Worm (Caenorhabditis elegans) whole organism, L2 larva: ENCODE results near the gene sru-1.

Experiments used
- C34F6.9 ChIP-seq: fragments of 150-350 bp; optimal IDR thresholded peaks from 2 replicates; lab custom pipeline; 2014; ENCODE audit warnings: missing biosample characterization, missing genetic modification characterization
- F13H6.1 ChIP-seq: sonication (generic microtip); optimal IDR thresholded peaks from 2 replicates; lab custom pipeline; 2016; ENCODE audit warnings: missing genetic modification characterization, missing compliant biosample characterization
- R02D3.7 ChIP-seq: fragments of 150-350 bp; optimal IDR thresholded peaks from 2 replicates; lab custom pipeline; 2014; ENCODE audit warnings: missing biosample characterization, missing genetic modification characterization
- ZK546.5 ChIP-seq: sonication (generic microtip); optimal IDR thresholded peaks from 2 replicates; lab custom pipeline; 2017; ENCODE audit warnings: missing biosample characterization, missing genetic modification characterization
- alr-1 ChIP-seq: fragments of 150-350 bp; optimal IDR thresholded peaks from 2 replicates; lab custom pipeline; 2014; ENCODE audit warnings: missing biosample characterization, missing genetic modification characterization
- aly-2 ChIP-seq: fragments of 150-350 bp; optimal IDR thresholded peaks from 2 replicates; lab custom pipeline; 2014; ENCODE audit warnings: missing biosample characterization, missing genetic modification characterization
- ama-1 ChIP-seq: fragments of 150-350 bp; optimal IDR thresholded peaks from 2 replicates; lab custom pipeline; 2018; ENCODE audit warnings: inconsistent platforms
- ceh-16 ChIP-seq: fragments of 150-350 bp; optimal IDR thresholded peaks from 2 replicates; lab custom pipeline; 2014; ENCODE audit warnings: missing biosample characterization, missing genetic modification characterization
- ceh-82 ChIP-seq: fragments of 150-350 bp; optimal IDR thresholded peaks from 2 replicates; lab custom pipeline; 2014; ENCODE audit warnings: missing biosample characterization, missing genetic modification characterization
- crh-2 ChIP-seq: sonication (generic microtip); optimal IDR thresholded peaks from 2 replicates; lab custom pipeline; 2017; ENCODE audit warnings: missing biosample characterization, missing genetic modification characterization
- elt-1 ChIP-seq: fragments of 150-350 bp; optimal IDR thresholded peaks from 2 replicates; lab custom pipeline; 2014; ENCODE audit warnings: missing biosample characterization, missing genetic modification characterization
- elt-3 ChIP-seq: sonication (generic microtip); optimal IDR thresholded peaks from 2 replicates; lab custom pipeline; 2017; ENCODE audit warnings: missing biosample characterization, missing genetic modification characterization
- fos-1 ChIP-seq: fragments of 150-350 bp; optimal IDR thresholded peaks from 2 replicates; lab custom pipeline; 2014; ENCODE audit warnings: missing biosample characterization, missing genetic modification characterization
- gmeb-1 ChIP-seq: fragments of 150-350 bp; optimal IDR thresholded peaks from 2 replicates; lab custom pipeline; 2014; ENCODE audit warnings: missing biosample characterization, missing genetic modification characterization
- lin-11 ChIP-seq: fragments of 150-350 bp; sonication (generic microtip); optimal IDR thresholded peaks from 2 replicates; lab custom pipeline; 2014; ENCODE audit warnings: missing biosample characterization, missing genetic modification characterization, inconsistent platforms, mixed read lengths
- lin-13 ChIP-seq: fragments of 150-350 bp; optimal IDR thresholded peaks from 2 replicates; lab custom pipeline; 2014; ENCODE audit warnings: missing biosample characterization, missing genetic modification reagents, missing genetic modification characterization
- lin-39 ChIP-seq: fragments of 150-350 bp; optimal IDR thresholded peaks from 2 replicates; lab custom pipeline; 2014; ENCODE audit warnings: missing biosample characterization, missing genetic modification reagents, missing genetic modification characterization
- lsy-2 ChIP-seq, 2 experiments: fragments of 150-350 bp in 1 of 2; sonication (generic microtip) in 1 of 2; optimal IDR thresholded peaks; 2 replicates each; lab custom pipeline; 2014 to 2017; ENCODE audit warnings: missing biosample characterization in 2 of 2, missing genetic modification characterization in 2 of 2
- mab-5 ChIP-seq: fragments of 150-350 bp; optimal IDR thresholded peaks from 2 replicates; lab custom pipeline; 2014; ENCODE audit warnings: missing biosample characterization, missing genetic modification characterization
- mbf-1 ChIP-seq: sonication (generic microtip); optimal IDR thresholded peaks from 2 replicates; lab custom pipeline; 2017; ENCODE audit warnings: missing biosample characterization, missing genetic modification characterization
- nhr-10 ChIP-seq: sonication (generic microtip); optimal IDR thresholded peaks from 2 replicates; lab custom pipeline; 2017; ENCODE audit warnings: missing biosample characterization, missing genetic modification characterization
- nhr-11 ChIP-seq: fragments of 150-350 bp; optimal IDR thresholded peaks from 2 replicates; lab custom pipeline; 2014; ENCODE audit warnings: missing biosample characterization, missing genetic modification characterization
- nhr-12 ChIP-seq: fragments of 150-350 bp; optimal IDR thresholded peaks from 2 replicates; lab custom pipeline; 2014; ENCODE audit warnings: missing biosample characterization, missing genetic modification characterization
- nhr-129 ChIP-seq: fragments of 150-350 bp; optimal IDR thresholded peaks from 2 replicates; lab custom pipeline; 2014; ENCODE audit warnings: missing biosample characterization, missing genetic modification characterization
- nhr-21 ChIP-seq: fragments of 150-350 bp; optimal IDR thresholded peaks from 2 replicates; lab custom pipeline; 2014; ENCODE audit warnings: missing biosample characterization, missing genetic modification characterization
- nhr-23 ChIP-seq: fragments of 150-350 bp; optimal IDR thresholded peaks from 2 replicates; lab custom pipeline; 2014; ENCODE audit warnings: missing biosample characterization, missing genetic modification reagents, missing genetic modification characterization
- nhr-237 ChIP-seq: fragments of 150-350 bp; optimal IDR thresholded peaks from 2 replicates; lab custom pipeline; 2014; ENCODE audit warnings: missing biosample characterization, missing genetic modification characterization
- nhr-6 ChIP-seq: fragments of 150-350 bp; optimal IDR thresholded peaks from 2 replicates; lab custom pipeline; 2014; ENCODE audit warnings: missing biosample characterization, missing genetic modification characterization
- nhr-77 ChIP-seq: fragments of 150-350 bp; optimal IDR thresholded peaks from 2 replicates; lab custom pipeline; 2014; ENCODE audit warnings: missing biosample characterization, missing genetic modification characterization
- peb-1 ChIP-seq: fragments of 150-350 bp; optimal IDR thresholded peaks from 2 replicates; lab custom pipeline; 2014; ENCODE audit warnings: missing biosample characterization, missing genetic modification characterization
- sem-4 ChIP-seq: fragments of 150-350 bp; optimal IDR thresholded peaks from 2 replicates; lab custom pipeline; 2014; ENCODE audit warnings: missing biosample characterization, missing genetic modification reagents, missing genetic modification characterization
- skn-1 ChIP-seq: sonication (generic microtip); optimal IDR thresholded peaks from 2 replicates; lab custom pipeline; 2017; ENCODE audit warnings: missing biosample characterization, missing genetic modification characterization
- sma-9 ChIP-seq, 2 experiments: fragments of 150-350 bp in 1 of 2; sonication (generic microtip) in 1 of 2; optimal IDR thresholded peaks; 2 replicates each; lab custom pipeline; 2014 to 2016; ENCODE audit warnings: missing genetic modification characterization in 2 of 2, mild to moderate bottlenecking in 1 of 2, missing biosample characterization in 1 of 2, missing compliant biosample characterization in 1 of 2, missing genetic modification reagents in 1 of 2, moderate library complexity in 1 of 2
- snpc-4 ChIP-seq: fragments of 150-350 bp; optimal IDR thresholded peaks from 2 replicates; lab custom pipeline; 2014; ENCODE audit warnings: missing biosample characterization, missing genetic modification characterization
- unc-39 ChIP-seq: fragments of 150-350 bp; optimal IDR thresholded peaks from 2 replicates; lab custom pipeline; 2014; ENCODE audit warnings: missing biosample characterization, missing genetic modification characterization
- unc-55 ChIP-seq: fragments of 150-350 bp; sonication (generic microtip); optimal IDR thresholded peaks from 3 replicates; lab custom pipeline; 2014; ENCODE audit warnings: missing biosample characterization, missing genetic modification reagents, missing genetic modification characterization
- unc-62 ChIP-seq: fragments of 150-350 bp; optimal IDR thresholded peaks from 2 replicates; lab custom pipeline; 2014; ENCODE audit warnings: missing biosample characterization, missing genetic modification reagents, missing genetic modification characterization
- zag-1 ChIP-seq: fragments of 150-350 bp; optimal IDR thresholded peaks from 2 replicates; lab custom pipeline; 2014; ENCODE audit warnings: missing biosample characterization, missing genetic modification characterization
- ztf-1 ChIP-seq: fragments of 200-800 bp; sonication (Bioruptor generic); conservative IDR thresholded peaks from 2 replicates; pipeline ENCODE4 v1.3.6; 2022; ENCODE audit warnings: missing genetic modification characterization, missing compliant biosample characterization
- ztf-11 ChIP-seq: sonication (generic microtip); optimal IDR thresholded peaks from 2 replicates; lab custom pipeline; 2017; ENCODE audit warnings: missing biosample characterization, missing genetic modification characterization
- ztf-4 ChIP-seq: fragments of 150-350 bp; optimal IDR thresholded peaks from 2 replicates; lab custom pipeline; 2014; ENCODE audit warnings: missing biosample characterization, missing genetic modification characterization

The sru-1 gene

ce11 chrIV:9445407-9445806, 43.0 kb upstream of the sru-1 start, which contains the start of gene hsp-12.3:
hsp-12.3 (minus strand) TSS chrIV:9445507.
- TF ChIP-seq fos-1 (no peak), nhr-23 (tag; lab: Kevin White, UChicago) (no peak), nhr-6 (tag; lab: Kevin White, UChicago) (no peak), unc-39 (tag; lab: Kevin White, UChicago) (no peak), ama-1 (lab: Kevin White, UChicago) (no peak), R02D3.7 (tag; lab: Kevin White, UChicago) (no peak), lin-39 (tag; lab: Kevin White, UChicago) (no peak), zag-1 (tag; lab: Kevin White, UChicago) (no peak), gmeb-1 (tag; lab: Kevin White, UChicago) (no peak)

- TF ChIP-seq nhr-237 = no peak
- no peak for TF ChIP-seq mab-5 (tag; lab: Kevin White, UChicago)
- no peak for TF ChIP-seq fos-1
- no peak for TF ChIP-seq elt-3
- no peak for TF ChIP-seq elt-1 (tag; lab: Kevin White, UChicago)
- TF ChIP-seq lin-13 (GFP tag; lab: Kevin White, UChicago) = no peak
- peak; percentile 69 for TF ChIP-seq sma-9 (GFP tag; optimal IDR thresholded peaks at IDR 0.05; lab: Kevin White, UChicago)
- TF ChIP-seq sma-9 (tag; optimal IDR thresholded peaks at IDR 0.05; lab: Kevin White, UChicago) = no peak
- no peak for TF ChIP-seq nhr-11
- no peak for TF ChIP-seq nhr-21 (tag; lab: Kevin White, UChicago)
- no peak for TF ChIP-seq mbf-1 (tag; lab: Kevin White, UChicago)
- TF ChIP-seq R02D3.7 (tag; lab: Kevin White, UChicago) = no peak
- no peak for TF ChIP-seq nhr-10 (tag; lab: Kevin White, UChicago)
- no peak for TF ChIP-seq sem-4 (tag; lab: Kevin White, UChicago)
- TF ChIP-seq ceh-82 (tag; lab: Kevin White, UChicago) = no peak
- no peak for TF ChIP-seq aly-2 (tag; lab: Kevin White, UChicago)
- TF ChIP-seq ztf-1 (GFP tag; lab: Robert Waterston, UW) = no peak
- peak; percentile 47 for TF ChIP-seq F13H6.1
- no peak for TF ChIP-seq skn-1 (tag; lab: Kevin White, UChicago)
- TF ChIP-seq nhr-12 (tag; lab: Kevin White, UChicago) = no peak
- TF ChIP-seq ceh-16 (tag; lab: Kevin White, UChicago) = no peak
- peak in 1 of 2 experiments; percentile 33 for TF ChIP-seq lsy-2 (tag; optimal IDR thresholded peaks at IDR 0.05; lab: Kevin White, UChicago)
- TF ChIP-seq crh-2 (tag; lab: Kevin White, UChicago) = no peak
- peak; percentile 9 for TF ChIP-seq C34F6.9 (tag; lab: Kevin White, UChicago)
- TF ChIP-seq nhr-77 = no peak
- TF ChIP-seq lin-11 (tag; lab: Kevin White, UChicago) = no peak
- no peak for TF ChIP-seq unc-62 (GFP tag; lab: Kevin White, UChicago)
- no peak for TF ChIP-seq peb-1 (tag; lab: Kevin White, UChicago)
- TF ChIP-seq nhr-129 = peak; percentile 60
- TF ChIP-seq unc-55 (GFP tag; lab: Kevin White, UChicago) = no peak
- peak; percentile 32 for TF ChIP-seq snpc-4 (tag; lab: Kevin White, UChicago)
- TF ChIP-seq ZK546.5 (tag; lab: Kevin White, UChicago) = no peak
These were observed 41.2 kb upstream of the sru-1 start, which contains the start of gene hsp-12.6 for ce11 chrIV:9447209-9447608. hsp-12.6 (minus strand) TSS chrIV:9447228.

- TF ChIP-seq ztf-11 = no peak
- TF ChIP-seq lin-11 (tag; lab: Kevin White, UChicago) = no peak
- no peak for TF ChIP-seq unc-62 (GFP tag; lab: Kevin White, UChicago)
- no peak for TF ChIP-seq nhr-129
- no peak for TF ChIP-seq nhr-23 (tag; lab: Kevin White, UChicago)
- no peak for TF ChIP-seq alr-1 (tag; lab: Kevin White, UChicago)
- no peak for TF ChIP-seq ztf-4 (tag; lab: Kevin White, UChicago)
- no peak for TF ChIP-seq C34F6.9 (tag; lab: Kevin White, UChicago)
These were observed 38.0 kb upstream of the sru-1 start, which contains the start of gene cpin-1 for ce11 chrIV:9450375-9450774. cpin-1 (plus strand) TSS chrIV:9450675.
